Worm (Caenorhabditis elegans): ENCODE data around the gene F23B12.4.

DNA sequence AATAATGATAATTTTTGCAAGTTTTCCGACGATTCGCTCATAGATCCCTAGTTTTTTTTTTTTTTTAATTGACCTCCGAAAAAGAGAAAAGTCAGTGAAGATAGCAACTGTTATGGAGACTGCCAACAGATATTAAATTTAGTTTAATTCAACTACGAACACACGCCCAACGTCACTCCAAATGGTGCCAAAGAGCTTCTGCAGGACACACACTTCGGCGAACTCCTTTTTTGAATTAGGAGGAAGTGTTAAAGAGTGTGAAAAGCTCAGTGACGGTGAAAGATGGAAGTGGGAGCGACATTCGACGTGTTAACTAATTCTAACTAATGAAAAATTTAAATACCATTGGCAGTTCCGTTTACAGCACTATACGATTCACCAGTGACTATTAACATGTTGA is 29.0 kb upstream of the F23B12.4 start:
- TF ChIP-seq aha-1 (tag) (no peak), ceh-82 (tag; optimal IDR thresholded peaks at IDR 0.05) (no peak), nhr-77 (tag; optimal IDR thresholded peaks at IDR 0.05) (no peak), nhr-28 (tag; optimal IDR thresholded peaks at IDR 0.05) (no peak), zag-1 (tag; optimal IDR thresholded peaks at IDR 0.05) (no peak), lir-3 (tag; optimal IDR thresholded peaks at IDR 0.05) (no peak), unc-62 (GFP tag; optimal IDR thresholded peaks at IDR 0.05 in 1 of 2) (no peak), unc-62 (tag; optimal IDR thresholded peaks at IDR 0.05) (no peak), vab-7 (GFP tag; IDR thresholded peaks at IDR 0.05) (no peak), lin-39 (tag; optimal IDR thresholded peaks at IDR 0.05) (no peak), madf-5 (GFP tag; IDR thresholded peaks at IDR 0.05) (no peak), nhr-11 (tag; optimal IDR thresholded peaks at IDR 0.05) (no peak), unc-39 (tag; optimal IDR thresholded peaks at IDR 0.05) (no peak), lin-15B (tag; optimal IDR thresholded peaks at IDR 0.05) (no peak), spr-3 (GFP tag; optimal IDR thresholded peaks at IDR 0.05) (no peak)
